Worm (Caenorhabditis elegans): ENCODE data around the gene Y22D7AL.16.

Gene Y22D7AL.16

ce11 chrIII:1641163-1641562 is 23.9 kb downstream of the Y22D7AL.16 start, which contains the start of gene Y22D7AL.3:
TSS of gene Y22D7AL.3 (plus strand) at chrIII:1641463.
- no peak for TF ChIP-seq skn-1 (tag; optimal IDR thresholded peaks at IDR 0.05)
- TF ChIP-seq ceh-28 (tag; optimal IDR thresholded peaks at IDR 0.05) = no peak
- TF ChIP-seq egl-5 (tag; optimal IDR thresholded peaks at IDR 0.05) = no peak
- no peak for TF ChIP-seq pqm-1 (tag; optimal IDR thresholded peaks at IDR 0.05)
- no peak for TF ChIP-seq lin-15B (tag; optimal IDR thresholded peaks at IDR 0.05)
- no peak for TF ChIP-seq unc-62 (GFP tag; optimal IDR thresholded peaks at IDR 0.05)
- no peak for TF ChIP-seq fkh-2 (tag; optimal IDR thresholded peaks at IDR 0.05)
- TF ChIP-seq nhr-237 (tag; optimal IDR thresholded peaks at IDR 0.05) = no peak
- TF ChIP-seq ztf-4 (tag; optimal IDR thresholded peaks at IDR 0.05) = no peak

DNA sequence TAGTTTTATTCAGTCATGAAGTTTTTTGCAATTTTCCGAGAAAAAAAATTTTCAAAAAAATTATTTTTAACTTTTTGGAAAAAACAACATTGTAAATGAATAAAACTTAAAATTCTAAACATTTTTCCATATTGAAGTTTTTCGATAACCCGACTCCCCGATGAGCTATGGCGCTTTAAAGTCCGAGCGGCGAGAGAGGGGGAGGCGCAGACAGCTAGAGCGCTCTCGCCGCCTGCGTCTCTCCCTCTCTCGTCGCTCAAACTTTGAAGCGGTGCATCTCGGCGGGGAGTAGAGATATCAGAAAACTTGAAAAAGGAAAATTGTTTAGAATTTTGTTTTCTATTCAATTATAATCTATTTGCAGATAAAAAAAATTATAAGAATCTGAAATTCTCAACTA is 26.7 kb downstream of the Y22D7AL.16 start:
- TF ChIP-seq unc-62 (GFP tag; optimal IDR thresholded peaks at IDR 0.05) (no peak), skn-1 (tag; optimal IDR thresholded peaks at IDR 0.05) (no peak), pha-4 (tag; optimal IDR thresholded peaks at IDR 0.05) (no peak), eor-1 (tag; optimal IDR thresholded peaks at IDR 0.05) (no peak), jun-1 (tag; optimal IDR thresholded peaks at IDR 0.05) (no peak), lin-39 (tag; optimal IDR thresholded peaks at IDR 0.05) (no peak), sea-2 (GFP tag; optimal IDR thresholded peaks at IDR 0.05) (no peak), snpc-4 (tag; optimal IDR thresholded peaks at IDR 0.05) (no peak), mdl-1 (tag; optimal IDR thresholded peaks at IDR 0.05) (no peak), fkh-10 (GFP tag; optimal IDR thresholded peaks at IDR 0.05) (no peak), lsy-12 (tag; optimal IDR thresholded peaks at IDR 0.05) (no peak), nhr-28 (tag; optimal IDR thresholded peaks at IDR 0.05) (no peak), elt-1 (tag; optimal IDR thresholded peaks at IDR 0.05) (no peak)

DNA sequence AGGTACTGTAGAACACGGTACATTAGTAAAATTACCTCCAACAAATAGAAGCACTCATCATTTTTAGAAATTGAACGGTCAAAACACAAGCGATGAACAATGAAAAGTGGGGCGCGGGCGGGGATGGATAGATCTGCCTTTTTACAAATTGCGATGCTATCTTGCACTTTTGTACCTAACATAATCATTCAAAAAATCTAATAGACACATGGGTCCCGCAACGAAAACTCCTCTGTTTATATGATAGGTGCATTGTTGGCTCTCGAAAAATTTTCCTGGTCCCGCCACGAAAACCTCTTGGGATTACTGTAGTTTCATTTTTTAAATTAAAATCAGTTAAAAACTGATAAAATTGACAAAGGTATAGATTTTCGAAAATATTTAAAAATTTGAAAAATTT is 30.7 kb downstream of the Y22D7AL.16 start, which contains the start of gene Y22D7AL.11:
Gene Y22D7AL.11, minus strand, starts transcription at position 101 of the 400 bp plus-strand sequence.
- TF ChIP-seq mml-1 (tag; optimal IDR thresholded peaks at IDR 0.05) (no peak), sea-2 (GFP tag; optimal IDR thresholded peaks at IDR 0.05) (no peak), fos-1 (tag; optimal IDR thresholded peaks at IDR 0.05) (no peak)

DNA sequence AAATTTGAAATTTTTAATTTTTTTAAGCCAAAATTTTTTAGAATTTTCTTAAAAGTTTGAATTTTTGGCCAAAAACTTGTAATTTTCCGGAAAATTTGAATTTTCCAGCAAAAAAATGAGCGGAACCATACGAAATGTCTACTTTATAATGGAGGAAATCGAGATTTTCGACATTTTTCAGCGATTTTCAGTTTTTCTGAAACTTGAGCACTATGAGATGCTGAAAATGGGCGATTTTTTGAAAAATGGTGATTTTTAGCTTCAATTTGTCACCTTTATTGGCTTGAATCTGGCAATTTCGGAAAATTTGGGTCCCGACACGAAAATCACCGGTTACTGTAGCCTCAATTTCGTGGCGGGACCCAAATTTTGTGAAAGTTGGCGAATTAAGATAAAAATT is 38.5 kb downstream of the Y22D7AL.16 start, which contains the start of gene Y22D7AL.4:
Gene Y22D7AL.4, plus strand, starts transcription at position 109 of the 400 bp plus-strand sequence.
- TF ChIP-seq ceh-16 (tag; optimal IDR thresholded peaks at IDR 0.05) = no peak
- TF ChIP-seq mml-1 (tag; optimal IDR thresholded peaks at IDR 0.05) = no peak
- TF ChIP-seq snpc-4 (tag; optimal IDR thresholded peaks at IDR 0.05) = no peak
- TF ChIP-seq lin-15B (tag; optimal IDR thresholded peaks at IDR 0.05) = no peak
- TF ChIP-seq skn-1 (tag; optimal IDR thresholded peaks at IDR 0.05) = no peak
- TF ChIP-seq lsy-12 (tag; optimal IDR thresholded peaks at IDR 0.05) = no peak

ce11 chrIII:1625660-1626275 is 39.2 kb downstream of the Y22D7AL.16 start:
- TF ChIP-seq egl-5 (tag; optimal IDR thresholded peaks at IDR 0.05) = no peak
- no peak for TF ChIP-seq pqm-1 (tag; optimal IDR thresholded peaks at IDR 0.05)
- no peak for TF ChIP-seq R02D3.7 (tag; optimal IDR thresholded peaks at IDR 0.05)
- TF ChIP-seq unc-39 (tag; optimal IDR thresholded peaks at IDR 0.05) = no peak
- no peak for TF ChIP-seq fkh-10 (GFP tag; optimal IDR thresholded peaks at IDR 0.05)
- TF ChIP-seq nhr-77 (tag; optimal IDR thresholded peaks at IDR 0.05) = no peak
- TF ChIP-seq nhr-43 (tag; optimal IDR thresholded peaks at IDR 0.05; ENCODE audit: poor library complexity, severe bottlenecking) = no peak
- no peak for TF ChIP-seq skn-1 (tag; optimal IDR thresholded peaks at IDR 0.05)
- TF ChIP-seq nhr-76 (tag; optimal IDR thresholded peaks at IDR 0.05) = no peak
- no peak for TF ChIP-seq ceh-9 (tag; optimal IDR thresholded peaks at IDR 0.05)
- TF ChIP-seq nhr-11 (tag; optimal IDR thresholded peaks at IDR 0.05) = no peak
- TF ChIP-seq unc-62 (GFP tag; optimal IDR thresholded peaks at IDR 0.05) = no peak
- no peak for TF ChIP-seq hmg-11 (tag; optimal IDR thresholded peaks at IDR 0.05)
- no peak for TF ChIP-seq ama-1 (optimal IDR thresholded peaks at IDR 0.05)
- no peak for TF ChIP-seq mml-1 (tag; optimal IDR thresholded peaks at IDR 0.05)
- no peak for TF ChIP-seq lin-39 (tag; optimal IDR thresholded peaks at IDR 0.05)
- no peak for TF ChIP-seq ceh-28 (tag; optimal IDR thresholded peaks at IDR 0.05)
- no peak for TF ChIP-seq nhr-23 (tag; optimal IDR thresholded peaks at IDR 0.05)
- no peak for TF ChIP-seq egl-27 (tag; optimal IDR thresholded peaks at IDR 0.05)
